Fruit fly (Drosophila melanogaster): ENCODE measurements around the gene opm.

The opm gene

DNA sequence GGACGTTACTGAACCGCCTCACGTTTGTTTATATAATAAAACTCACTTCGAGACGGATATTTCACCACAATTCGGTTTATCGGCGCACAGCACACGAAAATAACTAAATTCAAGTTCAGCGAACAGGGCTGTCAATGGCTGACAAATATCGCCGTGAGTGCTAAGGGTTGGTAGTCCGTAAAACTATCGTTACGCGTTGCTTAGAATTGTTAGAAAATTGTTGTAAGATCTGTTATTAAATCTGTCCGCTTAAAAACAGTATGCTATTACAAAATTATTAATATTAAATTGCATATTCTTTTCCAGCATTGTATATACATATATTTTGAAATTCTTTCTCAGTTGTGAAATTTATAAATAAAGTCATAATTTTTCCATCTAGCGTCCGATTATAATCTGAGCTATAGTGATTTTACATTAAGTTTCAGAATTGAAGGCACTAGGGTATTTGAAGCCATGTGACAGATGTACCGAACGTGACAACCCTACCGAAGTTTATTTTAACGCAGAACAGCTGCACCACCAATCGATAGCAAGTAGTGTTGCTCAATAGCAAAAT lies 18.4 kb upstream of the opm start, which contains the start of gene Cox17 (continued):
- TF ChIP-seq slou (GFP tag; optimal IDR thresholded peaks at IDR 0.05): peak; percentile 85
- no peak for TF ChIP-seq z (GFP tag; IDR thresholded peaks at IDR 0.05)
- peak; percentile 16 for TF ChIP-seq CG6813 (GFP tag; optimal IDR thresholded peaks at IDR 0.05)
- TF ChIP-seq CG4404 (GFP tag; IDR thresholded peaks at IDR 0.05): peak; percentile 61
- peak; percentile 75 for TF ChIP-seq sqz (GFP tag; optimal IDR thresholded peaks at IDR 0.05)
- no peak for TF ChIP-seq CG14965 (GFP tag; optimal IDR thresholded peaks at IDR 0.05; ENCODE audit: borderline replicate concordance)
- peak; percentile 65 for TF ChIP-seq Asciz (GFP tag; optimal IDR thresholded peaks at IDR 0.05)
- peak; percentile 67 for TF ChIP-seq CG2116 (GFP tag; optimal IDR thresholded peaks at IDR 0.05)
- TF ChIP-seq Stat92E (GFP tag; optimal IDR thresholded peaks at IDR 0.05): peak in 1 of 3 experiments; percentile 53
- peak; percentile 89 for TF ChIP-seq CG14710 (tag; optimal IDR thresholded peaks at IDR 0.05)
- TF ChIP-seq Dfd (GFP tag; optimal IDR thresholded peaks at IDR 0.05): peak in 1 of 2 experiments; percentile 91
- no peak for TF ChIP-seq pros (GFP tag; optimal IDR thresholded peaks at IDR 0.05)
- no peak for TF ChIP-seq CG7987 (GFP tag; optimal IDR thresholded peaks at IDR 0.05)
- no peak for TF ChIP-seq Ravus (GFP tag; IDR thresholded peaks at IDR 0.05)
- TF ChIP-seq CG2120 (GFP tag; optimal IDR thresholded peaks at IDR 0.05): peak; percentile 86
- peak; percentile 64; the same call in 1 of the 3 replicates for TF ChIP-seq mld (GFP tag; IDR thresholded peaks at IDR 0.05; ENCODE audit: partially characterized antibody)
- TF ChIP-seq CG2678 (tag; optimal IDR thresholded peaks at IDR 0.05): peak; percentile 89
- TF ChIP-seq bbx (GFP tag; IDR thresholded peaks at IDR 0.05; ENCODE audit: partially characterized antibody): peak; percentile 58
- TF ChIP-seq ci (GFP tag; IDR thresholded peaks at IDR 0.05): peak; percentile 63; the same call in 2 of the 3 replicates
- TF ChIP-seq Dp (GFP tag; optimal IDR thresholded peaks at IDR 0.05): peak; percentile 19
- TF ChIP-seq Camta (GFP tag; optimal IDR thresholded peaks at IDR 0.05): peak; percentile 48
- peak; percentile 90 for TF ChIP-seq CG10543 (GFP tag; optimal IDR thresholded peaks at IDR 0.05)
- TF ChIP-seq CG8388 (GFP tag; optimal IDR thresholded peaks at IDR 0.05): peak; percentile 77
- TF ChIP-seq CG8290 (GFP tag; optimal IDR thresholded peaks at IDR 0.05): peak; percentile 86
- TF ChIP-seq CG8290 (tag; optimal IDR thresholded peaks at IDR 0.05): peak; percentile 64 to 78
- TF ChIP-seq MBD-R2 (GFP tag; IDR thresholded peaks at IDR 0.05): peak; percentile 33; the same call in 1 of the 2 replicates
- peak; percentile 78 for TF ChIP-seq BtbVII (GFP tag; optimal IDR thresholded peaks at IDR 0.05)
- peak; percentile 20 for TF ChIP-seq maf-S (GFP tag; optimal IDR thresholded peaks at IDR 0.05)
- TF ChIP-seq crc (GFP tag; optimal IDR thresholded peaks at IDR 0.05): peak; percentile 47
- TF ChIP-seq abd-A (tag; optimal IDR thresholded peaks at IDR 0.05): peak; percentile 56
- TF ChIP-seq CG12236 (GFP tag; optimal IDR thresholded peaks at IDR 0.05): peak; percentile 13
- TF ChIP-seq CG11695 (GFP tag; IDR thresholded peaks at IDR 0.05): peak; percentile 71; the same call in 2 of the 3 replicates
- TF ChIP-seq oc (tag; optimal IDR thresholded peaks at IDR 0.05): peak; percentile 19
- no peak for TF ChIP-seq sens-2 (GFP tag; IDR thresholded peaks at IDR 0.05)
- TF ChIP-seq dan (GFP tag; IDR thresholded peaks at IDR 0.05): no peak
- 0 out of 3 replicates have a peak, but pooled peaks have one; percentile 40 for TF ChIP-seq CG2889 (GFP tag; IDR thresholded peaks at IDR 0.05)
- peak; percentile 69 for TF ChIP-seq sisA (GFP tag; IDR thresholded peaks at IDR 0.05)
- TF ChIP-seq jigr1 (GFP tag; IDR thresholded peaks at IDR 0.05): peak; percentile 68; the same call in 1 of the 3 replicates
- TF ChIP-seq H2.0 (GFP tag; IDR thresholded peaks at IDR 0.05): peak; percentile 15; the same call in 1 of the 2 replicates
- peak; percentile 94 for TF ChIP-seq CG17361 (GFP tag; IDR thresholded peaks at IDR 0.05)
- no peak for TF ChIP-seq btn (GFP tag; optimal IDR thresholded peaks at IDR 0.05)
- TF ChIP-seq CG5245 (GFP tag; optimal IDR thresholded peaks at IDR 0.05): peak; percentile 65
- TF ChIP-seq Blimp-1 (GFP tag; optimal IDR thresholded peaks at IDR 0.05): peak; percentile 73
- no peak for TF ChIP-seq dimm (GFP tag; IDR thresholded peaks at IDR 0.05)
- peak; percentile 47 for TF ChIP-seq CG10431 (GFP tag; optimal IDR thresholded peaks at IDR 0.05)
- peak; percentile 67 for TF ChIP-seq CG6683 (GFP tag; optimal IDR thresholded peaks at IDR 0.05)
- TF ChIP-seq odd (GFP tag; optimal IDR thresholded peaks at IDR 0.05): peak; percentile 63
- peak; percentile 84 for TF ChIP-seq Chrac-16 (GFP tag; optimal IDR thresholded peaks at IDR 0.05)
- TF ChIP-seq CG11456 (GFP tag; IDR thresholded peaks at IDR 0.05): peak; percentile 75; the same call in 2 of the 3 replicates
- TF ChIP-seq cad (GFP tag; optimal IDR thresholded peaks at IDR 0.05): no peak
